Worm (Caenorhabditis elegans): ENCODE results near the gene C06E1.1.

ce11 chrIII:8580802-8581201 lies 24.8 kb upstream of the C06E1.1 start, which contains the start of gene doxa-1:
- TF ChIP-seq unc-62 (GFP tag; optimal IDR thresholded peaks at IDR 0.05) (no peak), ztf-28 (GFP tag; IDR thresholded peaks at IDR 0.05) (no peak), unc-130 (GFP tag; optimal IDR thresholded peaks at IDR 0.05) (no peak), aptf-2 (GFP tag; conservative IDR thresholded peaks at IDR 0.05) (no peak), C17E4.6 (GFP tag; IDR thresholded peaks at IDR 0.05) (no peak), dpff-1 (tag; optimal IDR thresholded peaks at IDR 0.05) (no peak), B0336.3 (GFP tag; IDR thresholded peaks at IDR 0.05) (no peak), T07F8.4 (tag; optimal IDR thresholded peaks at IDR 0.05) (no peak), Y95B8A.8 (GFP tag; IDR thresholded peaks at IDR 0.05) (no peak), lin-26 (GFP tag; IDR thresholded peaks at IDR 0.05) (no peak), let-607 (tag; optimal IDR thresholded peaks at IDR 0.05) (no peak), nfya-1 (tag; optimal IDR thresholded peaks at IDR 0.05; ENCODE audit: borderline replicate concordance, insufficient read depth) (no peak), mes-4 (tag; optimal IDR thresholded peaks at IDR 0.05) (no peak), Y53G8AR.9 (GFP tag; conservative IDR thresholded peaks at IDR 0.05) (no peak)
